Worm (Caenorhabditis elegans): ENCODE data around the gene F47H4.2.
A peak's percentile ranks its signal among the peaks of the same experiment; 100 is the strongest.

Gene F47H4.2

ce11 chrV:17322397-17322909 is 30.7 kb upstream of the F47H4.2 start, which contains the start of gene F31E9.3:
F31E9.3 (plus strand) TSS chrV:17322590.
- TF ChIP-seq nhr-80 (tag; optimal IDR thresholded peaks at IDR 0.05) (peak; percentile 48), ztf-26 (tag; optimal IDR thresholded peaks at IDR 0.05) (no peak)

DNA sequence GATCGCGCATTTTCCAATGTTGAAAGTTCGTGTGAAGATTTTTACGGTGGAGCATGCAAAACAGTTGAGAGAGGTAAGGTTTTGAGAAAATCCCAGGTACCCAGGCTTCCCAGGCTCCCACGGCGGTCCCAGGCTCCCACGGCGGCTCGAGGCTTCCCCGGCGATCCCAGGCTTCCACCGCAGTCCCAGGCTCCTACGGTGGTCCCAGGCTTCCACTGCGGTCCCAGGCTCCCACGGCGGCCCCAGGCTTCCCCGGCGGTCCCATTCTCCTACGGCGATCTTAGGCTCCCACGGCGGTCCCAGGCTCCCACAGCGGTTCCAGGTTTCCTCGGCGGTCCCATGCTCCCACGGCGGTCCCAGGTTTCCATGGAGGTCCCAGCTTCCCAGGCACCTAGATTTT is 29.2 kb upstream of the F47H4.2 start:
- TF ChIP-seq ceh-100 (GFP tag; IDR thresholded peaks at IDR 0.05) (no peak), zfh-2 (GFP tag; conservative IDR thresholded peaks at IDR 0.05) (peak; percentile 96), atf-7 (tag; optimal IDR thresholded peaks at IDR 0.05) (no peak), attf-5 (GFP tag; optimal IDR thresholded peaks at IDR 0.05) (no peak), B0035.1 (tag; optimal IDR thresholded peaks at IDR 0.05) (no peak), Y56A3A.18 (GFP tag; IDR thresholded peaks at IDR 0.05) (no peak), lir-1 (GFP tag; conservative IDR thresholded peaks at IDR 0.05) (no peak), K12H6.12 (tag; optimal IDR thresholded peaks at IDR 0.05) (no peak), egrh-3 (GFP tag; IDR thresholded peaks at IDR 0.05) (peak; percentile 98), dox-1 (GFP tag; IDR thresholded peaks at IDR 0.05) (peak; percentile 35; the same call in 1 of the 2 replicates), die-1 (tag; optimal IDR thresholded peaks at IDR 0.05) (no peak), gei-17 (GFP tag; optimal IDR thresholded peaks at IDR 0.05) (no peak), T07F8.4 (tag; optimal IDR thresholded peaks at IDR 0.05) (no peak), ztf-6 (GFP tag; IDR thresholded peaks at IDR 0.05) (no peak), F10E7.11 (tag; optimal IDR thresholded peaks at IDR 0.05) (no peak), ztf-28 (GFP tag; IDR thresholded peaks at IDR 0.05) (peak; percentile 21; the same call in 1 of the 2 replicates), lin-26 (GFP tag; IDR thresholded peaks at IDR 0.05) (peak; percentile 52; the same call in 1 of the 2 replicates), Y53F4B.3 (GFP tag; IDR thresholded peaks at IDR 0.05) (no peak), nfyb-1 (GFP tag; IDR thresholded peaks at IDR 0.05) (peak; percentile 59; the same call in 1 of the 2 replicates), sea-2 (GFP tag; IDR thresholded peaks at IDR 0.05) (peak; percentile 48; the same call in 1 of the 2 replicates), aptf-3 (GFP tag; IDR thresholded peaks at IDR 0.05) (0 out of 2 replicates have a peak, but pooled peaks have one; percentile 9), B0336.3 (GFP tag; IDR thresholded peaks at IDR 0.05) (no peak)

ce11 chrV:17327867-17328266 is 25.3 kb upstream of the F47H4.2 start, which contains the start of gene sdz-16:
sdz-16 (minus strand) TSS chrV:17327967.
- TF ChIP-seq fkh-3 (tag; optimal IDR thresholded peaks at IDR 0.05) (no peak), hlh-12 (tag; optimal IDR thresholded peaks at IDR 0.05) (no peak), zfh-2 (GFP tag; conservative IDR thresholded peaks at IDR 0.05) (no peak), F23B12.7 (tag; optimal IDR thresholded peaks at IDR 0.05; ENCODE audit: insufficient read depth) (no peak), aptf-3 (GFP tag; IDR thresholded peaks at IDR 0.05) (no peak), Y56A3A.18 (GFP tag; IDR thresholded peaks at IDR 0.05) (no peak), pha-4 (tag; optimal IDR thresholded peaks at IDR 0.05) (no peak), akir-1 (GFP tag; optimal IDR thresholded peaks at IDR 0.05) (no peak), Y53F4B.3 (GFP tag; IDR thresholded peaks at IDR 0.05) (no peak), ceh-100 (GFP tag; IDR thresholded peaks at IDR 0.05) (no peak), tlf-1 (GFP tag; optimal IDR thresholded peaks at IDR 0.05) (no peak), nhr-90 (tag; optimal IDR thresholded peaks at IDR 0.05) (no peak), ccch-3 (GFP tag; optimal IDR thresholded peaks at IDR 0.05) (no peak), somi-1 (GFP tag; optimal IDR thresholded peaks at IDR 0.05) (no peak), let-526 (GFP tag; IDR thresholded peaks at IDR 0.05) (no peak), Y53G8AR.9 (GFP tag; conservative IDR thresholded peaks at IDR 0.05) (no peak), Y67H2A.10 (GFP tag; conservative IDR thresholded peaks at IDR 0.05) (no peak), zim-3 (tag; optimal IDR thresholded peaks at IDR 0.05) (no peak), bed-2 (GFP tag; IDR thresholded peaks at IDR 0.05) (no peak), snpc-1.1 (tag; optimal IDR thresholded peaks at IDR 0.05; ENCODE audit: insufficient read depth) (no peak)
